Fruit fly (Drosophila melanogaster): ENCODE measurements around the gene ssx.

DNA sequence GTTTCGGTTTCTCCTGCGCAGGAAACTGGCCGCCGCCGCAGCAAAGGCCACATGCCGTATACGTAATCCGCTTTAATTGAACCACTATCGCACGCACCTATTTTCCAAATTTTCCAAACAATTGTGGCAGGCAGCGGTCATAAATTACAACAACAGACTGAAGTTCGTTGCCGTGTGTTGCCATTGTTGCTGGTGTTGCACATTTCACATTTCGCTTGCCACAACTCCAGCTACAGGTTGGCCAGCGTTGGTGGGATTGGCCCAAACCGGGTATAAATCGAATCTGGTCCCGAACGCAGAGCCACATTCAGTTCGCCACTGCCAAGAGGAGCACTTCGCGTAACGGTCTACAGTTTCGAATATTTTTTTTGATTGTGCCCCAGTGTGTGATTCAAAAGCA is 1.4 kb upstream of the ssx start, which contains the start of gene CG14770:
- no peak for TF ChIP-seq pum (GFP tag; optimal IDR thresholded peaks at IDR 0.05)
- TF ChIP-seq tll (GFP tag; optimal IDR thresholded peaks at IDR 0.05), result no peak
- no peak for TF ChIP-seq Sry-β (GFP tag; optimal IDR thresholded peaks at IDR 0.05)
- no peak for TF ChIP-seq Mad (GFP tag; optimal IDR thresholded peaks at IDR 0.05)
- no peak for TF ChIP-seq CG4707 (GFP tag; optimal IDR thresholded peaks at IDR 0.05)
- TF ChIP-seq esg (GFP tag; conservative IDR thresholded peaks at IDR 0.05), result no peak

Data from whole organism, embryonic.